Fruit fly (Drosophila melanogaster): ENCODE data around the gene mbc.

Gene mbc

DNA sequence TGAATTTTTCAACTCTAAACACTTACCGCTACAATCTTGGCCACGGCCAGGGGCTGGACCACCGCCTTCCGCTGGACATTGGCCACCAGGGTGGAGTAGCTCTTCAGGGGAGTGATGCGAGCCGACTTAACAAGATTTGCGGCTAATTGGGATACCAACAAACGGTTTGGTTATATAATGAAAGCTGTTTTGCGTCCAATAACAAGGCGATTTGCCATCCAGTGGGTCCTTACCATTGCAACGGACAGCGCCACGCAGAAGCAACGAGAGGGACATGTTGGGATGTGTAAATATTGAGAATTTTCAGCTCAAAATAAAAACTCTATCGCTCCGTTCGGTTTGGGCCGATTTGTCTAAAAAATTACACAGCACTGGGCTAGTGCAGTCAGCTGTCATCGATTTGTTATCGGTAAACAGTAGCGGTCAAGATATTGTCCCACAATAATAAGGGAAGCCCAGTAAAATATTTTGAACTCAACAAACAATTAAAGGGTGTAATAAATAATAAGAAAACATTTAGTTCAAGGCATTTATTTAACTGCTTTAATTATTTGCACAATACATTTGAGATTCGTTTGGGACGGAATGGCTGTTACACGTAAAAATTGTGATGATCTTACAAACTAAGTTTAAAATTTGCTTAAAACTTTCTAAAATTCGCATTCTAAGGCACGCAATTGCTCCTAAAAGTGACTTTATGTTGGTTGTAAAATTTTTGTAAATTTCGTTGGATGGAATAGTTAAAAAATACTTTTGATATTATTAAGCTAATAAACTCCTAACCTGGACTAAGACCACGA lies 21.1 kb upstream of the mbc start, which contains the start of gene SdhD:
SdhD (minus strand) TSS at position 382 of the 800 bp plus-strand sequence.
- TF ChIP-seq CG11617 (GFP tag; optimal IDR thresholded peaks at IDR 0.05) = peak; percentile 37
- peak; percentile 57 for TF ChIP-seq CG7101 (tag; optimal IDR thresholded peaks at IDR 0.05)
- TF ChIP-seq kay (GFP tag; ENCODE audit: borderline replicate concordance) = peak; percentile 93
- peak; percentile 70 for TF ChIP-seq bab1 (GFP tag; optimal IDR thresholded peaks at IDR 0.05)
- no peak for TF ChIP-seq Hr96 (GFP tag; optimal IDR thresholded peaks at IDR 0.05)
- TF ChIP-seq CG5204 (GFP tag; optimal IDR thresholded peaks at IDR 0.05) = no peak
- peak; percentile 47 for TF ChIP-seq pad (GFP tag; optimal IDR thresholded peaks at IDR 0.05)
- no peak for TF ChIP-seq cnc (optimal IDR thresholded peaks at IDR 0.05)
- TF ChIP-seq toe (GFP tag; optimal IDR thresholded peaks at IDR 0.05) = peak; percentile 9
- peak; percentile 55 for TF ChIP-seq CG14711 (tag; optimal IDR thresholded peaks at IDR 0.05)
- peak; percentile 40 for TF ChIP-seq Crg-1 (GFP tag; optimal IDR thresholded peaks at IDR 0.05)
- TF ChIP-seq Mnt (GFP tag; optimal IDR thresholded peaks at IDR 0.05) = peak; percentile 48
- peak; percentile 64 for TF ChIP-seq CG12768 (GFP tag; optimal IDR thresholded peaks at IDR 0.05)
- no peak for TF ChIP-seq tj (GFP tag; optimal IDR thresholded peaks at IDR 0.05)
- TF ChIP-seq ovo (GFP tag; optimal IDR thresholded peaks at IDR 0.05) = peak; percentile 0
- TF ChIP-seq Clk (GFP tag; optimal IDR thresholded peaks at IDR 0.05) = no peak
- no peak for TF ChIP-seq CG7045 (GFP tag; optimal IDR thresholded peaks at IDR 0.05)
- peak; percentile 60 for TF ChIP-seq CG1620 (GFP tag; optimal IDR thresholded peaks at IDR 0.05)
- TF ChIP-seq cic (GFP tag; optimal IDR thresholded peaks at IDR 0.05) = peak; percentile 24
- TF ChIP-seq CG33017 (tag; optimal IDR thresholded peaks at IDR 0.05) = peak; percentile 46

DNA sequence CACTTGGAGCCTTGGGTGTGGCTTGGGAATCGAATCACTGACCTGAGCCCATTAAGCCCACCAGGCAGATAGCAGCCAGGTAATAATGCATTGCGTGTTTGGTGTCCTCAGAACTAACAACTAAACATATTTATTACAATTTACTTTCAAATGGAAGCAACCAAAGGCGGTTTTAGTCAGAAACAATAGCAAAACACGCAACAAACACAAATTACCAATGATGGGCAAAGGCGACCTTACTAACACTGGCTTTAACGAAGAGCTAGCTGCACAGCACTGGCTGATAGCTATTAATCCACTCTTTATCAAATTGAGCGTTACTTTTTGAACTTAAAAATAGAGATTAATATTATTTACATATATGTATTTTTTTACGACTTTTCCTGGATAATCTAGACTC lies 18.6 kb upstream of the mbc start, which contains the start of gene udt:
udt (minus strand) TSS at position 249 of the 400 bp plus-strand sequence.
- TF ChIP-seq Crg-1 (GFP tag; optimal IDR thresholded peaks at IDR 0.05) (peak; percentile 43), CG5204 (GFP tag; optimal IDR thresholded peaks at IDR 0.05) (no peak), Hr96 (GFP tag; optimal IDR thresholded peaks at IDR 0.05) (no peak), toe (GFP tag; optimal IDR thresholded peaks at IDR 0.05) (no peak), CG7101 (tag; optimal IDR thresholded peaks at IDR 0.05) (no peak), ovo (GFP tag; optimal IDR thresholded peaks at IDR 0.05) (no peak), Clk (GFP tag; optimal IDR thresholded peaks at IDR 0.05) (no peak), CG11617 (GFP tag; optimal IDR thresholded peaks at IDR 0.05) (no peak), CG14711 (tag; optimal IDR thresholded peaks at IDR 0.05) (no peak), bab1 (GFP tag; optimal IDR thresholded peaks at IDR 0.05) (peak; percentile 19), CG33017 (tag; optimal IDR thresholded peaks at IDR 0.05) (no peak), CG7045 (GFP tag; optimal IDR thresholded peaks at IDR 0.05) (no peak), cic (GFP tag; optimal IDR thresholded peaks at IDR 0.05) (no peak), cnc (optimal IDR thresholded peaks at IDR 0.05) (no peak), pad (GFP tag; optimal IDR thresholded peaks at IDR 0.05) (peak; percentile 34), Mnt (GFP tag; optimal IDR thresholded peaks at IDR 0.05) (peak; percentile 3), CG1620 (GFP tag; optimal IDR thresholded peaks at IDR 0.05) (peak; percentile 68), CG12768 (GFP tag; optimal IDR thresholded peaks at IDR 0.05) (no peak), kay (GFP tag; ENCODE audit: borderline replicate concordance) (peak; percentile 76), tj (GFP tag; optimal IDR thresholded peaks at IDR 0.05) (no peak)

DNA sequence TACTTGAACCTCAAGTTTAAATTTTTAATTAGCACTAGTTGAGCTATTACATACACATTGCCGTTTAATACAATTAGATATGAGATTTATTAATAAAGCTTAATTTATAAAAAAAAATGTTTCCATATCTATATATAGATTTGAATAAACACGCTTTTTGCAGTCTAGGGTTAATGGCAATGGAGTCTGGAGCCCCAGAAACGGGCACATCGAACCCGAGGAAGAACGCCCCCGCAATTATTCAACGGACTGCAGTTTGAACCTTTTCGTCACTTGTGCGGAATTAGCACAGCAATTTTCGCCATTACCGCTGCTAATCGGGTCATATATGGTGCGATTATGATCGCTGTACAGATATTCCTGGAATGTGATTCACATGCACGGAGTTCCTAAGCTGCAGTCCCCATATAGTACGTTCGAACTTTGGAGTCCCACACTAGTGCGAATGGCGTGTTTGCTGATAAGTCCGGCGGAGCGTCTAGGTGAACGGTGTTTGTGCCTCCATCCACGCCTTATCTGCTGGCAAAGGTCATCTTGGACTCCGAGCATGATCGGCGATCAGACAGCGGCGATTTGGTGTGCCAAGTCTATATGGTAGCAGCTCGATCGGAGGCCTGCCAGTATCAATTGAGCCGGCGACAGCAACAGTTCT lies 17.8 kb upstream of the mbc start, which contains the start of gene Lsd-1:
Lsd-1 (plus strand) TSS at position 236 of the 652 bp plus-strand sequence.
- peak; percentile 0 for TF ChIP-seq Mnt (GFP tag; optimal IDR thresholded peaks at IDR 0.05)
- TF ChIP-seq Crg-1 (GFP tag; optimal IDR thresholded peaks at IDR 0.05) = no peak
- no peak for TF ChIP-seq CG11617 (GFP tag; optimal IDR thresholded peaks at IDR 0.05)
- TF ChIP-seq pad (GFP tag; optimal IDR thresholded peaks at IDR 0.05) = no peak
- peak; percentile 69 for TF ChIP-seq cic (GFP tag; optimal IDR thresholded peaks at IDR 0.05)
- TF ChIP-seq Clk (GFP tag; optimal IDR thresholded peaks at IDR 0.05) = no peak
- TF ChIP-seq cnc (optimal IDR thresholded peaks at IDR 0.05) = no peak
- TF ChIP-seq CG5204 (GFP tag; optimal IDR thresholded peaks at IDR 0.05) = no peak
- TF ChIP-seq toe (GFP tag; optimal IDR thresholded peaks at IDR 0.05) = no peak
- TF ChIP-seq Hr96 (GFP tag; optimal IDR thresholded peaks at IDR 0.05) = no peak
- peak; percentile 63 for TF ChIP-seq CG12768 (GFP tag; optimal IDR thresholded peaks at IDR 0.05)
- peak; percentile 31 for TF ChIP-seq CG33017 (tag; optimal IDR thresholded peaks at IDR 0.05)
- no peak for TF ChIP-seq CG1620 (GFP tag; optimal IDR thresholded peaks at IDR 0.05)
- peak; percentile 15 for TF ChIP-seq CG7101 (tag; optimal IDR thresholded peaks at IDR 0.05)
- TF ChIP-seq CG7045 (GFP tag; optimal IDR thresholded peaks at IDR 0.05) = no peak
- no peak for TF ChIP-seq bab1 (GFP tag; optimal IDR thresholded peaks at IDR 0.05)
- no peak for TF ChIP-seq kay (GFP tag; ENCODE audit: borderline replicate concordance)
- no peak for TF ChIP-seq ovo (GFP tag; optimal IDR thresholded peaks at IDR 0.05)
- peak; percentile 47 for TF ChIP-seq CG14711 (tag; optimal IDR thresholded peaks at IDR 0.05)
- TF ChIP-seq tj (GFP tag; optimal IDR thresholded peaks at IDR 0.05) = peak; percentile 5

DNA sequence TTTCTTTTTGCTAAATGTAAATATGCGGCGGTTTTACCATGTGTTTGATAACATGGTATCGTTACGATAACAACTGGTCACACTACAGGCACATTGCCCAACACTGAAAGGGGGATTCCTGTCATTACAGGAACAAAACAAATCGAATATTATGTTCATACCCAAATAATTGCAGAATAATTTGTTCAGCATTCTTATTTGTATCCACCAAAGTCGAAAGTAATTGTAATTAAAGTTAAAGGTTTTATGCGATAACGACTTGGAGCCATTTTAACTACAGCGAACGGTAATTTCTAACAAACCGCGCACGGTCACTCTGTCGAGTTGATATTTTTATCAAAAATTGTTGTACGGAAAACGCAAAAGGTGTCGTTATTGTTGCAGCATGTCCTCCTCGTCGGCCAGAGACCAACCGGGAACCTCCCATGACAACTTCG lies 14.1 kb upstream of the mbc start, which contains the start of the genes CG10214 and CG10375:
CG10214 (minus strand) TSS at position 72 of the 437 bp plus-strand sequence.
CG10375 (plus strand) TSS at position 296 of the 437 bp plus-strand sequence.
- TF ChIP-seq Mnt (GFP tag; optimal IDR thresholded peaks at IDR 0.05) = peak; percentile 94
- peak; percentile 74 for TF ChIP-seq CG11617 (GFP tag; optimal IDR thresholded peaks at IDR 0.05)
- TF ChIP-seq CG7045 (GFP tag; optimal IDR thresholded peaks at IDR 0.05) = peak; percentile 64
- no peak for TF ChIP-seq toe (GFP tag; optimal IDR thresholded peaks at IDR 0.05)
- no peak for TF ChIP-seq kay (GFP tag; ENCODE audit: borderline replicate concordance)
- TF ChIP-seq CG14711 (tag; optimal IDR thresholded peaks at IDR 0.05) = peak; percentile 78
- TF ChIP-seq Crg-1 (GFP tag; optimal IDR thresholded peaks at IDR 0.05) = peak; percentile 82
- TF ChIP-seq bab1 (GFP tag; optimal IDR thresholded peaks at IDR 0.05) = peak; percentile 82
- TF ChIP-seq Hr96 (GFP tag; optimal IDR thresholded peaks at IDR 0.05) = peak; percentile 65
- TF ChIP-seq CG33017 (tag; optimal IDR thresholded peaks at IDR 0.05) = peak; percentile 72
- TF ChIP-seq cic (GFP tag; optimal IDR thresholded peaks at IDR 0.05) = peak; percentile 39
- TF ChIP-seq ovo (GFP tag; optimal IDR thresholded peaks at IDR 0.05) = peak; percentile 45
- peak; percentile 10 for TF ChIP-seq tj (GFP tag; optimal IDR thresholded peaks at IDR 0.05)
- no peak for TF ChIP-seq CG5204 (GFP tag; optimal IDR thresholded peaks at IDR 0.05)
- TF ChIP-seq pad (GFP tag; optimal IDR thresholded peaks at IDR 0.05) = peak; percentile 68
- peak; percentile 72 for TF ChIP-seq CG12768 (GFP tag; optimal IDR thresholded peaks at IDR 0.05)
- peak; percentile 70 for TF ChIP-seq CG1620 (GFP tag; optimal IDR thresholded peaks at IDR 0.05)
- peak; percentile 81 for TF ChIP-seq CG7101 (tag; optimal IDR thresholded peaks at IDR 0.05)
- peak; percentile 38 for TF ChIP-seq Clk (GFP tag; optimal IDR thresholded peaks at IDR 0.05)
- TF ChIP-seq cnc (optimal IDR thresholded peaks at IDR 0.05) = no peak
